Fruit fly (Drosophila melanogaster): ENCODE results near the gene Inx5.

Inx5 gene

DNA sequence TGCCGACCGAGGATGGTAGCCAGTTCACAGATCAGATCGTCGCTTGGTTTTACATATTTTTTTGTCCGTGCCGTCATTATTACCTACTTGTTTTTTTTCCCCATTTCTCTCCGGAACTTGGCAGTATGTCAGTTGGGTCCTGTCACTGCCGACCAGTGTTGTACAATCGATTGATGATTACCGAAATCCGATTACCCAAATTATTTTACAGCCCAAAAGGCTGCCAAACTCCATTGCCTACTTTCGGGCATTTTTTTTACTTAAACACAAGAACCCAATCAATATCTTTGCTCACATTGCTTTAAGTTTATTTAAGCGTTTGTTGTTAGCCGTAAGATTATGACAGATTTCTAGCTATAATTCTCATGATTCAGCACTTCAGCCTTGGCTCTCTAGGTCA is at the start of gene Inx5:
Gene Inx5 (minus strand): TSS at position 93 of the 400 bp plus-strand sequence.
- no peak for TF ChIP-seq achi (GFP tag; optimal IDR thresholded peaks at IDR 0.05)
- no peak for TF ChIP-seq cyc (GFP tag; optimal IDR thresholded peaks at IDR 0.05)
- no peak for TF ChIP-seq CG6276 (GFP tag; optimal IDR thresholded peaks at IDR 0.05)
- no peak for TF ChIP-seq CG11762 (GFP tag; optimal IDR thresholded peaks at IDR 0.05; ENCODE audit: insufficient read depth)
- no peak for TF ChIP-seq CG3919 (GFP tag; optimal IDR thresholded peaks at IDR 0.05)
- TF ChIP-seq spab (GFP tag; optimal IDR thresholded peaks at IDR 0.05): no peak
- no peak for TF ChIP-seq Smox (GFP tag; optimal IDR thresholded peaks at IDR 0.05)
- no peak for TF ChIP-seq Lpt (GFP tag; optimal IDR thresholded peaks at IDR 0.05)
- no peak for TF ChIP-seq CG6792 (GFP tag; optimal IDR thresholded peaks at IDR 0.05)
- TF ChIP-seq CG31627 (GFP tag; optimal IDR thresholded peaks at IDR 0.05): no peak
- TF ChIP-seq CG1621 (tag; optimal IDR thresholded peaks at IDR 0.05): no peak
- no peak for TF ChIP-seq CG6808 (GFP tag; optimal IDR thresholded peaks at IDR 0.05)
- no peak for TF ChIP-seq net (GFP tag; optimal IDR thresholded peaks at IDR 0.05)
- TF ChIP-seq svp (GFP tag): no peak
- TF ChIP-seq Eip93F (GFP tag; optimal IDR thresholded peaks at IDR 0.05): no peak
- no peak for TF ChIP-seq CG10631 (GFP tag; optimal IDR thresholded peaks at IDR 0.05)
- no peak for TF ChIP-seq OdsH (GFP tag; optimal IDR thresholded peaks at IDR 0.05)
- TF ChIP-seq CG11902 (GFP tag; optimal IDR thresholded peaks at IDR 0.05): no peak
- no peak for TF ChIP-seq acj6 (GFP tag; optimal IDR thresholded peaks at IDR 0.05)

DNA sequence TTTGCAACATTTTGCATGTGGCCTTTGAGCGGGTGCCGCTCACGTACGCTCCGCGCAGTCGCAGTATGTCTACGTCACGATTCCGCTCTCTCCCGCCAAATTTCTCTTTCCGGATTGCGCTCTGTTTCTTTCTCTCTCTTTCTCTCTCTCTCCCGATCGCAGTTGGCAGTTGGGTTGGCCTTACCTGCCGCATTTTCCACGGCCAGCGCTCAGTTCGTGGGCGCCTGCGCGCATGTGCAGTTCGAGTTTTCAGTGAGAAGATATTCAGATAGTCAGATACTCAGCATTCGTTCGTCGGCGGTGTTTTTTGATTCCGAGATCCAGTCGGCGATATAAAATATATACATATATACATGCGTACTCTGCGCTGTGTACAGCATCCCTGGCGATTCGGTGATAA is 49.7 kb upstream of the Inx5 start, which contains the start of gene CG7884:
Gene CG7884 (plus strand): TSS at position 208 of the 400 bp plus-strand sequence.
- peak; percentile 7 for TF ChIP-seq CG3919 (GFP tag; optimal IDR thresholded peaks at IDR 0.05)
- peak; percentile 67 for TF ChIP-seq CG1621 (tag; optimal IDR thresholded peaks at IDR 0.05)
- no peak for TF ChIP-seq lz (GFP tag; optimal IDR thresholded peaks at IDR 0.05)
- TF ChIP-seq Sox15 (GFP tag; optimal IDR thresholded peaks at IDR 0.05): no peak
- peak; percentile 41; the same call in 1 of the 2 replicates for TF ChIP-seq CG15336 (GFP tag; IDR thresholded peaks at IDR 0.05)
- TF ChIP-seq Eip78C (GFP tag): peak; percentile 21
- TF ChIP-seq CG8119 (GFP tag; IDR thresholded peaks at IDR 0.05): peak; percentile 48; the same call in 1 of the 3 replicates
- peak; percentile 20 for TF ChIP-seq Met (GFP tag; optimal IDR thresholded peaks at IDR 0.05)
- no peak for TF ChIP-seq CG8632 (GFP tag; optimal IDR thresholded peaks at IDR 0.05)
- no peak for TF ChIP-seq fkh (GFP tag; optimal IDR thresholded peaks at IDR 0.05)
- TF ChIP-seq Blimp-1 (GFP tag; optimal IDR thresholded peaks at IDR 0.05): no peak
- TF ChIP-seq CG6854 (GFP tag; optimal IDR thresholded peaks at IDR 0.05): peak; percentile 59
- TF ChIP-seq Sox102F (GFP tag; optimal IDR thresholded peaks at IDR 0.05): peak; percentile 34
- TF ChIP-seq CG9139 (GFP tag; optimal IDR thresholded peaks at IDR 0.05): peak; percentile 31
- no peak for TF ChIP-seq CG11762 (GFP tag; optimal IDR thresholded peaks at IDR 0.05; ENCODE audit: insufficient read depth)
- peak; percentile 14 to 46 for TF ChIP-seq ss (GFP tag; optimal IDR thresholded peaks at IDR 0.05)
- peak; percentile 24; the same call in 1 of the 3 replicates for TF ChIP-seq eg (GFP tag; IDR thresholded peaks at IDR 0.05)
- peak; percentile 12 for TF ChIP-seq net (GFP tag; optimal IDR thresholded peaks at IDR 0.05)
- peak; percentile 48 for TF ChIP-seq dsx (GFP tag; optimal IDR thresholded peaks at IDR 0.05; ENCODE audit: poor library complexity, severe bottlenecking)
- no peak for TF ChIP-seq CG8319 (GFP tag; optimal IDR thresholded peaks at IDR 0.05)
- peak; percentile 51; the same call in 1 of the 3 replicates for TF ChIP-seq CG6163 (GFP tag; IDR thresholded peaks at IDR 0.05)

DNA sequence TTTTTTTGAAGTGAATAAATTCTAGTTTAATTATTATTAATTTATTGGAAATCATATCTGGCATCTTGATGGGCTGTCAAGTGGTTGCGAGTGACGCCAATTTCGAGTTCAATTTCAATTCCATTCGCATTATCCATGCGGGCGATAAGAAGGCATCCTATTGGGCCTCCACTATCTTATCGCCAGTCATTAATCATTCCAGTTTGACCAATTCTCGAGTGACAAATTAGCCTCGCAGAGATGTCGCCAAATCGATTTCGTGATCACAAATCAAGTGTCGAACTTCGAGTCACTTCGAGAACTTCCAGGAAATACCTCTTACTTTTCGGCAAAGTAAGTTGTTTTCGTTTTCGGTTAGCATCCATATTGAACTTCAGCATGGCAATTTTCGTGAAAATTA is 46.0 kb upstream of the Inx5 start:
- TF ChIP-seq spab (GFP tag; optimal IDR thresholded peaks at IDR 0.05) (no peak), CG6854 (GFP tag; optimal IDR thresholded peaks at IDR 0.05) (no peak), CG8319 (GFP tag; optimal IDR thresholded peaks at IDR 0.05) (no peak), CG1621 (tag; optimal IDR thresholded peaks at IDR 0.05) (no peak), CG16779 (tag; optimal IDR thresholded peaks at IDR 0.05) (no peak), CG6163 (GFP tag; IDR thresholded peaks at IDR 0.05) (no peak), Lpt (GFP tag; optimal IDR thresholded peaks at IDR 0.05) (no peak)
